Worm (Caenorhabditis elegans) whole organism, L1 larva: Measurements from ENCODE around the gene ZK1248.15.

Source experiments
- C16A3.4 ChIP-seq: fragments of 150-350 bp; optimal IDR thresholded peaks from 2 replicates; lab custom pipeline; 2014; ENCODE audit warnings: missing biosample characterization, missing genetic modification characterization
- C34B4.2 ChIP-seq: sonication (generic microtip); optimal IDR thresholded peaks from 2 replicates; lab custom pipeline; 2017; ENCODE audit warnings: mild to moderate bottlenecking, missing genetic modification characterization, missing compliant biosample characterization
- F16B12.6 ChIP-seq: fragments of 150-350 bp; optimal IDR thresholded peaks from 2 replicates; lab custom pipeline; 2014; ENCODE audit warnings: missing biosample characterization, missing genetic modification characterization
- Y116A8C.19 ChIP-seq: sonication (generic microtip); optimal IDR thresholded peaks from 2 replicates; lab custom pipeline; 2016; ENCODE audit warnings: missing compliant biosample characterization, missing genetic modification characterization, borderline replicate concordance
- aha-1 ChIP-seq: fragments of 150-350 bp; optimal IDR thresholded peaks from 2 replicates; lab custom pipeline; 2014; ENCODE audit warnings: missing biosample characterization, missing genetic modification characterization
- ceh-63 ChIP-seq: fragments of 200-800 bp; sonication (Bioruptor generic); optimal IDR thresholded peaks from 2 replicates; lab custom pipeline; 2018; ENCODE audit warnings: mild to moderate bottlenecking, missing genetic modification characterization, missing compliant biosample characterization
- ceh-8 ChIP-seq: fragments of 200-800 bp; sonication (Bioruptor generic); optimal IDR thresholded peaks from 2 replicates; lab custom pipeline; 2018; ENCODE audit warnings: mild to moderate bottlenecking, missing genetic modification characterization, moderate library complexity, missing compliant biosample characterization
- dpl-1 ChIP-seq, 3 experiments: fragments of 150-350 bp in 2 of 3; sonication (generic microtip) in 1 of 3; optimal IDR thresholded peaks; 2 replicates each; lab custom pipeline; 2014 to 2017; ENCODE audit warnings: missing biosample characterization in 3 of 3, missing genetic modification characterization in 3 of 3, missing genetic modification reagents in 3 of 3
- efl-1 ChIP-seq, 4 experiments: fragments of 150-350 bp; optimal IDR thresholded peaks in 3 of 4; peaks in 1 of 4; 1 replicate in 1 of 4; 2 replicates in 3 of 4; lab custom pipeline; 2014; ENCODE audit warnings: missing biosample characterization in 2 of 4, missing genetic modification characterization in 2 of 4, missing genetic modification reagents in 2 of 4
- efl-3 ChIP-seq: fragments of 200-800 bp; sonication (Bioruptor generic); optimal IDR thresholded peaks from 2 replicates; lab custom pipeline; 2018; ENCODE audit warnings: mild to moderate bottlenecking, missing genetic modification characterization, missing compliant biosample characterization
- elt-3 ChIP-seq, 6 experiments: fragments of 150-350 bp in 1 of 6; sonication (generic microtip); optimal IDR thresholded peaks; 2 replicates each; lab custom pipeline; 2017 to 2018; ENCODE audit warnings: missing biosample characterization in 6 of 6, missing genetic modification characterization in 6 of 6, inconsistent platforms in 1 of 6
- fkh-10 ChIP-seq: sonication (generic microtip); optimal IDR thresholded peaks from 2 replicates; lab custom pipeline; 2017; ENCODE audit warnings: missing biosample characterization, missing genetic modification reagents, missing genetic modification characterization
- fkh-4 ChIP-seq: sonication (generic microtip); optimal IDR thresholded peaks from 2 replicates; lab custom pipeline; 2016; ENCODE audit warnings: missing compliant biosample characterization, missing genetic modification characterization, borderline replicate concordance
- fos-1 ChIP-seq: fragments of 150-350 bp; optimal IDR thresholded peaks from 2 replicates; lab custom pipeline; 2014; ENCODE audit warnings: missing biosample characterization, missing genetic modification characterization
- hlh-17 ChIP-seq: fragments of 200-800 bp; sonication (Bioruptor generic); optimal IDR thresholded peaks from 2 replicates; lab custom pipeline; 2018; ENCODE audit warnings: missing genetic modification characterization, mild to moderate bottlenecking, missing compliant biosample characterization, moderate library complexity, borderline replicate concordance
- hlh-4 ChIP-seq: sonication (generic microtip); optimal IDR thresholded peaks from 2 replicates; lab custom pipeline; 2016; ENCODE audit warnings: mild to moderate bottlenecking, missing genetic modification characterization, missing compliant biosample characterization
- irx-1 ChIP-seq: sonication (generic microtip); optimal IDR thresholded peaks from 2 replicates; lab custom pipeline; 2016; ENCODE audit warnings: missing genetic modification characterization, missing compliant biosample characterization
- jun-1 ChIP-seq: fragments of 150-350 bp; optimal IDR thresholded peaks from 2 replicates; lab custom pipeline; 2014; ENCODE audit warnings: missing biosample characterization, missing genetic modification reagents, missing genetic modification characterization
- lin-13 ChIP-seq: fragments of 150-350 bp; optimal IDR thresholded peaks from 2 replicates; lab custom pipeline; 2014; ENCODE audit warnings: missing biosample characterization, missing genetic modification reagents, missing genetic modification characterization
- lin-15B ChIP-seq: fragments of 150-350 bp; sonication (generic microtip); optimal IDR thresholded peaks from 3 replicates; lab custom pipeline; 2014; ENCODE audit warnings: missing biosample characterization, missing genetic modification characterization
- lin-35 ChIP-seq, 2 experiments: fragments of 150-350 bp; optimal IDR thresholded peaks; 2 replicates each; lab custom pipeline; 2014; ENCODE audit warnings: missing biosample characterization in 2 of 2, missing genetic modification characterization in 2 of 2, missing genetic modification reagents in 2 of 2
- lin-39 ChIP-seq: fragments of 150-350 bp; optimal IDR thresholded peaks from 2 replicates; lab custom pipeline; 2014; ENCODE audit warnings: missing biosample characterization, missing genetic modification reagents, missing genetic modification characterization
- lir-3 ChIP-seq: sonication (generic microtip); optimal IDR thresholded peaks from 2 replicates; lab custom pipeline; 2016; ENCODE audit warnings: mild to moderate bottlenecking, missing genetic modification characterization, moderate library complexity, missing compliant biosample characterization; ENCODE audit not compliant: poor library complexity
- lsy-2 ChIP-seq, 2 experiments: fragments of 150-350 bp; optimal IDR thresholded peaks; 2 replicates each; lab custom pipeline; 2014; ENCODE audit warnings: missing biosample characterization in 2 of 2, missing genetic modification characterization in 2 of 2
- mab-9 ChIP-seq: fragments of 200-800 bp; sonication (Bioruptor generic); IDR thresholded peaks from 2 replicates; pipeline ENCODE4 v1.3.6; 2022; ENCODE audit warnings: missing genetic modification reagents, missing genetic modification characterization, missing compliant biosample characterization
- mdl-1 ChIP-seq, 2 experiments: fragments of 150-350 bp; optimal IDR thresholded peaks; 2 replicates each; lab custom pipeline; 2014 to 2017; ENCODE audit warnings: missing biosample characterization in 2 of 2, missing genetic modification characterization in 2 of 2, inconsistent platforms in 1 of 2
- mep-1 ChIP-seq: fragments of 150-350 bp; optimal IDR thresholded peaks from 2 replicates; lab custom pipeline; 2014; ENCODE audit warnings: missing biosample characterization, missing genetic modification characterization
- nhr-11 ChIP-seq: fragments of 150-350 bp; optimal IDR thresholded peaks from 2 replicates; lab custom pipeline; 2014; ENCODE audit warnings: missing biosample characterization, missing genetic modification characterization
- nhr-19 ChIP-seq: fragments of 200-800 bp; sonication (Bioruptor generic); conservative IDR thresholded peaks from 2 replicates; pipeline ENCODE4 v1.3.6; 2022; ENCODE audit warnings: missing genetic modification characterization, missing compliant biosample characterization
- nhr-237 ChIP-seq: fragments of 150-350 bp; optimal IDR thresholded peaks from 2 replicates; lab custom pipeline; 2014; ENCODE audit warnings: missing biosample characterization, missing genetic modification characterization
- nhr-28 ChIP-seq: fragments of 150-350 bp; optimal IDR thresholded peaks from 2 replicates; lab custom pipeline; 2014; ENCODE audit warnings: missing biosample characterization, missing genetic modification characterization
- nhr-47 ChIP-seq: sonication (generic microtip); optimal IDR thresholded peaks from 2 replicates; lab custom pipeline; 2016; ENCODE audit warnings: mild to moderate bottlenecking, missing genetic modification characterization, moderate library complexity, missing compliant biosample characterization
- nhr-71 ChIP-seq: sonication (generic microtip); optimal IDR thresholded peaks from 2 replicates; lab custom pipeline; 2016; ENCODE audit warnings: mild to moderate bottlenecking, missing genetic modification characterization, moderate library complexity, missing compliant biosample characterization
- nhr-85 ChIP-seq: sonication (generic microtip); peaks from one replicate; lab custom pipeline; 2016; ENCODE audit warnings: missing genetic modification characterization, inconsistent platforms, missing compliant biosample characterization
- nhr-90 ChIP-seq: sonication (generic microtip); optimal IDR thresholded peaks from 2 replicates; lab custom pipeline; 2016; ENCODE audit warnings: mild to moderate bottlenecking, missing genetic modification characterization, missing compliant biosample characterization; ENCODE audit not compliant: poor library complexity
- pag-3 ChIP-seq: sonication (generic microtip); optimal IDR thresholded peaks from 2 replicates; lab custom pipeline; 2017; ENCODE audit warnings: missing genetic modification characterization, mild to moderate bottlenecking, missing compliant biosample characterization, antibody characterized with exemption, borderline replicate concordance; ENCODE audit not compliant: insufficient read depth
- pax-3 ChIP-seq: fragments of 200-800 bp; sonication (Bioruptor generic); optimal IDR thresholded peaks from 2 replicates; lab custom pipeline; 2018; ENCODE audit warnings: mild to moderate bottlenecking, missing genetic modification characterization, moderate library complexity, missing compliant biosample characterization
- skn-1 ChIP-seq: fragments of 150-350 bp; optimal IDR thresholded peaks from 2 replicates; lab custom pipeline; 2014; ENCODE audit warnings: missing biosample characterization, missing genetic modification characterization
- snpc-4 ChIP-seq: fragments of 150-350 bp; optimal IDR thresholded peaks from 2 replicates; lab custom pipeline; 2014; ENCODE audit warnings: missing biosample characterization, missing genetic modification characterization
- snu-23 ChIP-seq: sonication (generic microtip); optimal IDR thresholded peaks from 2 replicates; lab custom pipeline; 2016; ENCODE audit warnings: missing genetic modification characterization, missing compliant biosample characterization
- sox-4 ChIP-seq: sonication (generic microtip); optimal IDR thresholded peaks from 2 replicates; lab custom pipeline; 2016; ENCODE audit warnings: missing genetic modification characterization, missing compliant biosample characterization
- sptf-1 ChIP-seq: fragments of 150-350 bp; optimal IDR thresholded peaks from 2 replicates; lab custom pipeline; 2014; ENCODE audit warnings: missing biosample characterization, missing genetic modification characterization
- sup-37 ChIP-seq: fragments of 200-800 bp; sonication (Bioruptor generic); optimal IDR thresholded peaks from 2 replicates; lab custom pipeline; 2018; ENCODE audit warnings: mild to moderate bottlenecking, missing genetic modification characterization, missing compliant biosample characterization
- swsn-7 ChIP-seq: sonication (generic microtip); optimal IDR thresholded peaks from 2 replicates; lab custom pipeline; 2016; ENCODE audit warnings: missing genetic modification characterization, missing compliant biosample characterization
- tbx-2 ChIP-seq: sonication (generic microtip); optimal IDR thresholded peaks from 2 replicates; lab custom pipeline; 2016; ENCODE audit warnings: missing genetic modification characterization, missing compliant biosample characterization
- tlp-1 ChIP-seq: fragments of 150-350 bp; optimal IDR thresholded peaks from 2 replicates; lab custom pipeline; 2014; ENCODE audit warnings: missing biosample characterization, missing genetic modification characterization
- unc-130 ChIP-seq: fragments of 150-350 bp; optimal IDR thresholded peaks from 2 replicates; lab custom pipeline; 2017; ENCODE audit warnings: missing biosample characterization, missing genetic modification characterization, inconsistent platforms
- unc-30 ChIP-seq: sonication (generic microtip); optimal IDR thresholded peaks from 2 replicates; lab custom pipeline; 2017; ENCODE audit warnings: missing biosample characterization, missing genetic modification characterization
- unc-62 ChIP-seq: fragments of 150-350 bp; optimal IDR thresholded peaks from 2 replicates; lab custom pipeline; 2014; ENCODE audit warnings: missing biosample characterization, missing genetic modification reagents, missing genetic modification characterization
- unc-86 ChIP-seq: sonication (generic microtip); optimal IDR thresholded peaks from 2 replicates; lab custom pipeline; 2016; ENCODE audit warnings: missing genetic modification characterization, missing compliant biosample characterization
- unc-98 ChIP-seq: fragments of 200-800 bp; sonication (Bioruptor generic); IDR thresholded peaks from 2 replicates; pipeline ENCODE4 v1.3.6; 2022; ENCODE audit warnings: missing genetic modification characterization, missing compliant biosample characterization
- xbp-1 ChIP-seq: sonication (generic microtip); optimal IDR thresholded peaks from 2 replicates; lab custom pipeline; 2016; ENCODE audit warnings: missing genetic modification characterization, missing compliant biosample characterization

Gene ZK1248.15

ce11 chrII:5874130-5874529 lies 35.8 kb upstream of the ZK1248.15 start (continued):
- TF ChIP-seq fos-1 (tag; lab: Kevin White, UChicago): no peak
- TF ChIP-seq nhr-85: peak; percentile 90
- TF ChIP-seq sox-4: no peak
- TF ChIP-seq lin-15B: no peak
- peak; percentile 35 to 49 for TF ChIP-seq lsy-2 (tag; optimal IDR thresholded peaks at IDR 0.05; lab: Kevin White, UChicago)
- TF ChIP-seq swsn-7 (tag; lab: Kevin White, UChicago): no peak
- TF ChIP-seq efl-1 (optimal IDR thresholded peaks at IDR 0.05; lab: Kevin White, UChicago): peak in 1 of 2 experiments; percentile 25
- peak; percentile 25 to 88 for TF ChIP-seq efl-1 (GFP tag; optimal IDR thresholded peaks at IDR 0.05 in 1 of 2; lab: Kevin White, UChicago)
- no peak for TF ChIP-seq mab-9 (GFP tag; lab: Robert Waterston, UW)
- TF ChIP-seq nhr-19 (GFP tag; lab: Robert Waterston, UW): peak; percentile 47; the same call in 1 of the 2 replicates
- TF ChIP-seq dpl-1 (GFP tag; optimal IDR thresholded peaks at IDR 0.05; lab: Kevin White, UChicago): peak in 2 of 3 experiments; percentile 33 to 39
- no peak for TF ChIP-seq sptf-1 (tag; lab: Kevin White, UChicago)
- TF ChIP-seq nhr-47: no peak
- no peak for TF ChIP-seq C34B4.2 (tag; lab: Kevin White, UChicago)
- peak; percentile 71 for TF ChIP-seq nhr-71 (tag; lab: Kevin White, UChicago)
- TF ChIP-seq skn-1: no peak
- TF ChIP-seq xbp-1 (tag; lab: Kevin White, UChicago): no peak
- peak; percentile 4 for TF ChIP-seq lir-3 (tag; lab: Kevin White, UChicago)
- TF ChIP-seq unc-130: peak; percentile 43
- no peak for TF ChIP-seq nhr-28
- TF ChIP-seq unc-30 (tag; lab: Kevin White, UChicago): no peak
- TF ChIP-seq fkh-10: no peak
- TF ChIP-seq pax-3 (tag; lab: Kevin White, UChicago): no peak
- TF ChIP-seq unc-62: no peak
- peak; percentile 82 for TF ChIP-seq mep-1 (tag; lab: Kevin White, UChicago)
- no peak for TF ChIP-seq tbx-2 (tag; lab: Kevin White, UChicago)
- no peak for TF ChIP-seq efl-3 (GFP tag; lab: Kevin White, UChicago)
- peak; percentile 17 to 74 for TF ChIP-seq lin-35 (GFP tag; optimal IDR thresholded peaks at IDR 0.05; lab: Kevin White, UChicago)
- TF ChIP-seq lin-13 (GFP tag; lab: Kevin White, UChicago): peak; percentile 1
- TF ChIP-seq nhr-90 (tag; lab: Kevin White, UChicago): peak; percentile 30
- no peak for TF ChIP-seq hlh-17
- no peak for TF ChIP-seq nhr-237 (tag; lab: Kevin White, UChicago)
- TF ChIP-seq ceh-63: no peak
- TF ChIP-seq unc-86 (tag; lab: Kevin White, UChicago): no peak
- TF ChIP-seq nhr-11 (tag; lab: Kevin White, UChicago): no peak
- no peak for TF ChIP-seq lin-39
- TF ChIP-seq elt-3 (tag; optimal IDR thresholded peaks at IDR 0.05; lab: Kevin White, UChicago): peak in 2 of 6 experiments; percentile 31 to 64
- TF ChIP-seq ceh-8: peak; percentile 43
- TF ChIP-seq unc-98 (GFP tag; lab: Robert Waterston, UW): no peak
- no peak for TF ChIP-seq snpc-4 (tag; lab: Kevin White, UChicago)
- TF ChIP-seq pag-3 (tag; lab: Kevin White, UChicago): no peak
- no peak for TF ChIP-seq jun-1 (tag; lab: Kevin White, UChicago)
- no peak for TF ChIP-seq hlh-4 (tag; lab: Kevin White, UChicago)
- no peak for TF ChIP-seq sup-37 (GFP tag; lab: Kevin White, UChicago)
- peak; percentile 58 for TF ChIP-seq C16A3.4 (tag; lab: Kevin White, UChicago)
- TF ChIP-seq F16B12.6: no peak
- no peak for TF ChIP-seq Y116A8C.19 (tag; lab: Kevin White, UChicago)
- TF ChIP-seq fkh-4 (tag; lab: Kevin White, UChicago): no peak
- TF ChIP-seq aha-1 (tag; lab: Kevin White, UChicago): no peak
- peak; percentile 16 for TF ChIP-seq irx-1
- no peak for TF ChIP-seq tlp-1
- peak; percentile 70 for TF ChIP-seq snu-23 (GFP tag; lab: Kevin White, UChicago)
- TF ChIP-seq mdl-1 (tag; optimal IDR thresholded peaks at IDR 0.05; lab: Kevin White, UChicago): peak in 1 of 2 experiments; percentile 78
